Fruit fly (Drosophila melanogaster) whole organism, adult: ENCODE measurements around the gene CG13722.

Source experiments
- CG11617 ChIP-seq: fragments of 200-800 bp; sonication (Bioruptor generic); optimal IDR thresholded peaks from 2 replicates; lab custom pipeline; 2017; ENCODE audit warnings: mild to moderate bottlenecking, missing biosample characterization, missing genetic modification reagents, missing genetic modification characterization
- CG12768 ChIP-seq: fragments of 200-800 bp; sonication (Bioruptor generic); optimal IDR thresholded peaks from 2 replicates; lab custom pipeline; 2017; ENCODE audit warnings: missing biosample characterization, missing genetic modification characterization, mild to moderate bottlenecking, moderate library complexity, missing genetic modification reagents
- CG14711 ChIP-seq: fragments of 200-800 bp; sonication (Bioruptor generic); optimal IDR thresholded peaks from 2 replicates; lab custom pipeline; 2018; ENCODE audit warnings: missing biosample characterization, mild to moderate bottlenecking, missing genetic modification characterization, moderate library complexity
- CG33017 ChIP-seq: fragments of 200-800 bp; sonication (Bioruptor generic); optimal IDR thresholded peaks from 2 replicates; lab custom pipeline; 2018; ENCODE audit warnings: missing biosample characterization, mild to moderate bottlenecking, missing genetic modification characterization, moderate library complexity
- CG7101 ChIP-seq: fragments of 200-800 bp; sonication (Bioruptor generic); optimal IDR thresholded peaks from 2 replicates; lab custom pipeline; 2018; ENCODE audit warnings: missing biosample characterization, mild to moderate bottlenecking, missing genetic modification characterization, moderate library complexity
- Crg-1 ChIP-seq: fragments of 200-800 bp; sonication (Bioruptor generic); optimal IDR thresholded peaks from 2 replicates; lab custom pipeline; 2016; ENCODE audit warnings: missing biosample characterization, missing genetic modification characterization
- cic ChIP-seq: fragments of 200-800 bp; sonication (Bioruptor generic); optimal IDR thresholded peaks from 2 replicates; lab custom pipeline; 2017; ENCODE audit warnings: missing biosample characterization, mild to moderate bottlenecking, missing genetic modification characterization, moderate library complexity
- cnc ChIP-seq, 2 experiments: fragments of >200 bp; optimal IDR thresholded peaks; 2 replicates each; lab custom pipeline; 2017
- kay ChIP-seq: fragments of 200-800 bp; sonication (Bioruptor generic); peaks from one replicate; lab custom pipeline; 2016; ENCODE audit warnings: missing biosample characterization, missing genetic modification characterization, borderline replicate concordance
- pad ChIP-seq: fragments of 200-800 bp; sonication (Bioruptor generic); optimal IDR thresholded peaks from 3 replicates; lab custom pipeline; 2017; ENCODE audit warnings: missing biosample characterization, missing genetic modification characterization, mild to moderate bottlenecking, moderate library complexity, missing genetic modification reagents
- tj ChIP-seq: fragments of 200-800 bp; sonication (Bioruptor generic); optimal IDR thresholded peaks from 3 replicates; lab custom pipeline; 2017; ENCODE audit warnings: missing biosample characterization, mild to moderate bottlenecking, missing genetic modification characterization, moderate library complexity

DNA sequence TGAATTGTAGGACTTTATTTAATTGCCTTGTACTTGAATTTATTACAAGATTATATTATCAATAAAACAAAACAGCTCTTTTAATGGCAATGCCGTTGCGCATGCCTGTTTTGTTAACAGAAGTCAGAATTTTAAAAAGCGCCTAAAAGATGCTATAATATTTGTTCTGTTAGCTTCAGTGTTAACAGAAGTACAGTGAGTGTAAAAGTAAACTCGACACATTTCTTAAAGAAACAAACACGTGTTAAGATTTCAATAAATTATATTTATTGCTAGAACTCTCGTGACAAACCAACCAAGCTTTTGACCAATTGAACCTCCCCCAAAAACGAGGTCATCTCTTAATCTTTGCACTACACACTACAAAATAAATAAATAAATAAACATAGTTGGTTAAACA, 10.6 kb upstream of the CG13722 start:
- TF ChIP-seq CG12768 (no peak), CG33017 (tag; lab: Kevin White, UChicago) (no peak), CG7101 (tag; lab: Kevin White, UChicago) (no peak), CG11617 (GFP tag; lab: Kevin White, UChicago) (no peak), cic (GFP tag; lab: Kevin White, UChicago) (no peak), CG14711 (tag; lab: Kevin White, UChicago) (no peak), pad (GFP tag; lab: Kevin White, UChicago) (no peak), Crg-1 (no peak), kay (GFP tag; lab: Kevin White, UChicago) (no peak), cnc (optimal IDR thresholded peaks at IDR 0.05; lab: Kevin White, UChicago) (no peak), tj (GFP tag; lab: Kevin White, UChicago) (no peak)
